Worm (Caenorhabditis elegans) whole organism, L3 larva: ENCODE measurements around the gene fbxa-44.

Experiments
- R02D3.7 ChIP-seq: fragments of 150-350 bp; optimal IDR thresholded peaks from 2 replicates; lab custom pipeline; 2014; ENCODE audit warnings: missing biosample characterization, missing genetic modification characterization
- aly-2 ChIP-seq: fragments of 150-350 bp; optimal IDR thresholded peaks from 2 replicates; lab custom pipeline; 2014; ENCODE audit warnings: missing biosample characterization, missing genetic modification characterization
- ceh-16 ChIP-seq: sonication (generic microtip); optimal IDR thresholded peaks from 2 replicates; lab custom pipeline; 2017; ENCODE audit warnings: missing biosample characterization, missing genetic modification characterization
- ceh-28 ChIP-seq: fragments of 150-350 bp; optimal IDR thresholded peaks from 2 replicates; lab custom pipeline; 2014; ENCODE audit warnings: missing biosample characterization, missing genetic modification reagents, missing genetic modification characterization
- daf-12 ChIP-seq: fragments of 150-350 bp; optimal IDR thresholded peaks from 2 replicates; lab custom pipeline; 2014; ENCODE audit warnings: missing biosample characterization, missing genetic modification reagents, missing genetic modification characterization
- egl-27 ChIP-seq: sonication (generic microtip); optimal IDR thresholded peaks from 4 replicates; lab custom pipeline; 2017; ENCODE audit warnings: missing biosample characterization, missing genetic modification reagents, missing genetic modification characterization
- egl-5 ChIP-seq: fragments of 150-350 bp; optimal IDR thresholded peaks from 2 replicates; lab custom pipeline; 2017; ENCODE audit warnings: missing biosample characterization, missing genetic modification reagents, missing genetic modification characterization, inconsistent platforms
- elt-1 ChIP-seq: fragments of 150-350 bp; optimal IDR thresholded peaks from 2 replicates; lab custom pipeline; 2014; ENCODE audit warnings: missing biosample characterization, missing genetic modification characterization
- elt-2 ChIP-seq: sonication (generic microtip); optimal IDR thresholded peaks from 2 replicates; lab custom pipeline; 2016; ENCODE audit warnings: missing genetic modification reagents, mild to moderate bottlenecking, missing genetic modification characterization, missing compliant biosample characterization
- elt-3 ChIP-seq, 3 experiments: fragments of 150-350 bp in 1 of 3; sonication (generic microtip) in 2 of 3; optimal IDR thresholded peaks; 2 replicates in 2 of 3; 4 replicates in 1 of 3; lab custom pipeline; 2014 to 2017; ENCODE audit warnings: missing biosample characterization in 3 of 3, missing genetic modification characterization in 3 of 3
- fkh-2 ChIP-seq: fragments of 150-350 bp; optimal IDR thresholded peaks from 2 replicates; lab custom pipeline; 2014; ENCODE audit warnings: missing biosample characterization, missing genetic modification reagents, missing genetic modification characterization
- hmg-11 ChIP-seq: sonication (generic microtip); optimal IDR thresholded peaks from 2 replicates; lab custom pipeline; 2016; ENCODE audit warnings: missing genetic modification characterization, missing compliant biosample characterization
- jun-1 ChIP-seq: fragments of 150-350 bp; optimal IDR thresholded peaks from 2 replicates; lab custom pipeline; 2014; ENCODE audit warnings: missing biosample characterization, missing genetic modification reagents, missing genetic modification characterization
- lin-15B ChIP-seq: fragments of 150-350 bp; optimal IDR thresholded peaks from 2 replicates; lab custom pipeline; 2014; ENCODE audit warnings: missing biosample characterization, missing genetic modification characterization
- nfya-1 ChIP-seq: sonication (generic microtip); optimal IDR thresholded peaks from 2 replicates; lab custom pipeline; 2017; ENCODE audit warnings: missing genetic modification characterization, mild to moderate bottlenecking, missing compliant biosample characterization, antibody characterized with exemption, moderate library complexity; ENCODE audit not compliant: insufficient read depth
- nhr-12 ChIP-seq: fragments of 150-350 bp; optimal IDR thresholded peaks from 2 replicates; lab custom pipeline; 2014; ENCODE audit warnings: missing biosample characterization, missing genetic modification characterization
- nhr-23 ChIP-seq: fragments of 150-350 bp; optimal IDR thresholded peaks from 2 replicates; lab custom pipeline; 2014; ENCODE audit warnings: missing biosample characterization, missing genetic modification reagents, missing genetic modification characterization
- nhr-237 ChIP-seq: fragments of 150-350 bp; optimal IDR thresholded peaks from 2 replicates; lab custom pipeline; 2014; ENCODE audit warnings: missing biosample characterization, missing genetic modification characterization
- nhr-28 ChIP-seq: fragments of 150-350 bp; optimal IDR thresholded peaks from 2 replicates; lab custom pipeline; 2014; ENCODE audit warnings: missing biosample characterization, missing genetic modification characterization
- nhr-43 ChIP-seq: sonication (generic microtip); optimal IDR thresholded peaks from 2 replicates; lab custom pipeline; 2016; ENCODE audit warnings: mild to moderate bottlenecking, missing genetic modification characterization, missing compliant biosample characterization; ENCODE audit not compliant: poor library complexity, severe bottlenecking
- pqm-1 ChIP-seq: fragments of 150-350 bp; optimal IDR thresholded peaks from 2 replicates; lab custom pipeline; 2017; ENCODE audit warnings: missing biosample characterization, missing genetic modification characterization, inconsistent platforms
- sea-2 ChIP-seq: fragments of 150-350 bp; sonication (generic microtip); optimal IDR thresholded peaks from 4 replicates; lab custom pipeline; 2014; ENCODE audit warnings: missing biosample characterization, missing genetic modification reagents, missing genetic modification characterization
- skn-1 ChIP-seq: fragments of 150-350 bp; optimal IDR thresholded peaks from 2 replicates; lab custom pipeline; 2014; ENCODE audit warnings: missing biosample characterization, missing genetic modification characterization
- snpc-4 ChIP-seq: fragments of 150-350 bp; optimal IDR thresholded peaks from 2 replicates; lab custom pipeline; 2014; ENCODE audit warnings: missing biosample characterization, missing genetic modification characterization
- unc-62 ChIP-seq: fragments of 150-350 bp; sonication (generic microtip); optimal IDR thresholded peaks from 4 replicates; lab custom pipeline; 2014; ENCODE audit warnings: missing biosample characterization, missing genetic modification reagents, missing genetic modification characterization
- ztf-11 ChIP-seq: fragments of 150-350 bp; optimal IDR thresholded peaks from 2 replicates; lab custom pipeline; 2014; ENCODE audit warnings: missing biosample characterization, missing genetic modification characterization
- ztf-4 ChIP-seq: fragments of 150-350 bp; optimal IDR thresholded peaks from 2 replicates; lab custom pipeline; 2014; ENCODE audit warnings: missing biosample characterization, missing genetic modification characterization

Gene fbxa-44

ce11 chrV:16848498-16848897, 40.6 kb upstream of the fbxa-44 start, which contains the start of the genes clec-36 and clec-26:
Gene clec-36 (minus strand): TSS chrV:16848598.
Gene clec-26 (plus strand): TSS chrV:16848611.
- TF ChIP-seq daf-12 (no peak), elt-2 (tag; lab: Kevin White, UChicago) (peak; percentile 27), fkh-2 (tag; lab: Kevin White, UChicago) (no peak)
- TF ChIP-seq, all 47 proteins: peak for 1

ce11 chrV:16852002-16852401, 37.1 kb upstream of the fbxa-44 start, which contains the start of gene clec-37:
Gene clec-37 (minus strand): TSS chrV:16852102.
- TF ChIP-seq ceh-16 (tag; lab: Kevin White, UChicago) (no peak), elt-2 (tag; lab: Kevin White, UChicago) (no peak), egl-27 (tag; lab: Kevin White, UChicago) (no peak), nhr-12 (tag; lab: Kevin White, UChicago) (no peak), lin-15B (tag; lab: Kevin White, UChicago) (no peak), fkh-2 (tag; lab: Kevin White, UChicago) (no peak), aly-2 (tag; lab: Kevin White, UChicago) (no peak), unc-62 (GFP tag; lab: Kevin White, UChicago) (no peak), daf-12 (no peak), ceh-28 (no peak)
- TF ChIP-seq, all 47 proteins: peak for 0

- TF ChIP-seq R02D3.7 (tag; lab: Kevin White, UChicago): no peak
- no peak for TF ChIP-seq elt-2 (tag; lab: Kevin White, UChicago)
- TF ChIP-seq jun-1 (tag; lab: Kevin White, UChicago): no peak
- TF ChIP-seq daf-12: no peak
- TF ChIP-seq nhr-43: no peak
- no peak for TF ChIP-seq ceh-16 (tag; lab: Kevin White, UChicago)
- no peak for TF ChIP-seq nhr-28 (tag; lab: Kevin White, UChicago)
- no peak for TF ChIP-seq elt-3 (tag; optimal IDR thresholded peaks at IDR 0.05; lab: Kevin White, UChicago)
- no peak for TF ChIP-seq sea-2 (GFP tag; lab: Kevin White, UChicago)
- TF ChIP-seq elt-1 (tag; lab: Kevin White, UChicago): no peak
- TF ChIP-seq nhr-23 (tag; lab: Kevin White, UChicago): no peak
- no peak for TF ChIP-seq skn-1 (tag; lab: Kevin White, UChicago)
- TF ChIP-seq ztf-11 (tag; lab: Kevin White, UChicago): no peak
These were observed 35.0 kb upstream of the fbxa-44 start, which contains the start of the genes clec-35 and clec-27 for ce11 chrV:16853956-16854683. Gene clec-35 (minus strand): TSS chrV:16854056. Gene clec-27 (plus strand): TSS chrV:16854633.

ce11 chrV:16857977-16858479, 31.0 kb upstream of the fbxa-44 start, which contains the start of the genes clec-31 and clec-22:
Gene clec-31 (minus strand): TSS chrV:16858077.
Gene clec-22 (plus strand): TSS chrV:16858429.
- TF ChIP-seq nhr-237 (tag; lab: Kevin White, UChicago) (no peak), snpc-4 (tag; lab: Kevin White, UChicago) (no peak), elt-3 (tag; optimal IDR thresholded peaks at IDR 0.05; lab: Kevin White, UChicago) (no peak), sea-2 (GFP tag; lab: Kevin White, UChicago) (no peak), pqm-1 (tag; lab: Kevin White, UChicago) (no peak)

ce11 chrV:16861719-16862118, 27.4 kb upstream of the fbxa-44 start, which contains the start of the genes clec-32 and clec-24:
Gene clec-32 (minus strand): TSS chrV:16861819.
Gene clec-24 (plus strand): TSS chrV:16862012.
- TF ChIP-seq ztf-4 (tag; lab: Kevin White, UChicago): no peak
- no peak for TF ChIP-seq hmg-11 (tag; lab: Kevin White, UChicago)
- TF ChIP-seq snpc-4 (tag; lab: Kevin White, UChicago): no peak
- TF ChIP-seq nfya-1 (tag; lab: Kevin White, UChicago): no peak
- TF ChIP-seq egl-5 (tag; lab: Kevin White, UChicago): no peak
- TF ChIP-seq nhr-43: no peak
- no peak for TF ChIP-seq aly-2 (tag; lab: Kevin White, UChicago)
- TF ChIP-seq nhr-237 (tag; lab: Kevin White, UChicago): no peak
- no peak for TF ChIP-seq jun-1 (tag; lab: Kevin White, UChicago)
- no peak for TF ChIP-seq ztf-11 (tag; lab: Kevin White, UChicago)
- TF ChIP-seq elt-3 (tag; optimal IDR thresholded peaks at IDR 0.05; lab: Kevin White, UChicago): no peak
- no peak for TF ChIP-seq R02D3.7 (tag; lab: Kevin White, UChicago)
- no peak for TF ChIP-seq nhr-12 (tag; lab: Kevin White, UChicago)
- TF ChIP-seq elt-1 (tag; lab: Kevin White, UChicago): no peak
